Worm (Caenorhabditis elegans): ENCODE results near the gene F21H7.2.

F21H7.2 gene

DNA sequence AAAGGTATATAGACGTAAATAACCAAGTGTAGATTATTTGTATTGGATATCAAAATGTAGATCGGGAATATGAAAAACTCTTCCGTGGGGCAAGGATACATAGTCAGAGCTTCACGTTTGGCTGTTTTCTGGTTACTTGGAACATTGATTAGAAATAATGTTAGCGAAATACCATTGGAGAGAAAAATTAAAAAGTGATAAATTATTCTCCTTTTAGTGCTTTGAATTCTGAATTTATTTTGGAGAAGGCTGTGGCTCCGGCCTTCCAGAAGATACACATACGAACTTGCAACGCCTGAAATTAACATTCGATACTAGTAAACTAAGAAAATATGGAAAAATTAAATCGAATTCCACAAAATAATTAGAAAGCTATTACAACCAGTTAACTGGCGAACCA, 5.9 kb upstream of the F21H7.2 start, which contains the start of gene srh-98:
Gene srh-98 (minus strand): TSS at position 101 of the 400 bp plus-strand sequence.
- TF ChIP-seq W03F9.2 (tag; optimal IDR thresholded peaks at IDR 0.05) (no peak), him-1 (tag; optimal IDR thresholded peaks at IDR 0.05) (no peak), dao-5 (tag; optimal IDR thresholded peaks at IDR 0.05) (no peak)

DNA sequence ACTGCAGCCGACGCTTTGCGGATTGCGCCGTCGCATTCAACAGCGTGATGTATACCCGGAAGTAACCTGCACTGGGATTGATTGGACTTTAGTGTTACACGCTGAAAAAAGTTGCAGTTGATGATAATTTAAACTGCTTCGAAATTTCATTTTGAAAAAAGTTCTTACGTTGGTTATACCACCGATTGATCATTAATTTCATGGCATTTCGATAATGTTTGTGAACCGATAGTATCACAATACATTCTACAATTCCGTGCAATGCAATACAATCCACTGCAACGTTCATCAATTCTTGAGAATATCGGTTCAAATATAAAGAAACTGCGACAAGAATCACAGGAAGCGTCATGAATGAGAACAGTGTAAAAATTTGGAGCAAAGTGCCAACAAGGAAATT, 5.3 kb upstream of the F21H7.2 start, which contains the start of gene F21H7.3:
Gene F21H7.3 (minus strand): TSS at position 101 of the 400 bp plus-strand sequence.
- TF ChIP-seq dao-5 (tag; optimal IDR thresholded peaks at IDR 0.05) (no peak), him-1 (tag; optimal IDR thresholded peaks at IDR 0.05) (no peak), W03F9.2 (tag; optimal IDR thresholded peaks at IDR 0.05) (no peak)

DNA sequence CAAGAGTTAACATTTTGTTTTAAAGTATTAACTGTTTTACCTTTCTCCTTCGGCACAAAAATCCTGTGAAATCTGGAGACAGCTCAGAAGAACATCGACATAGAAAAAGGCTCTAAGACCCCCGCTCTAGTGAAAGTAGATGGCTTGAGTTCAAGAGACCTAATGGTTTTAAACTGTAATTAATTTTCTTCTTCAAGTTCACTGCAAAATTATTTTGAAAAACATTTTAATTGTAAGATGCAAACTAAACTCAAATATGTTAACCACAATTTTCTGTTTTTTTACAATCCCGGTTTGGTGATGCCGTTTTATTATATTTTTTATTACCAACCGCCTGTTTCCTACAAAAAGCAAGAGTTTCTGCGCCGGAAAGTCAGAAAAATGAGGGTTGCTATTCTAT, 3.8 kb upstream of the F21H7.2 start, which contains the start of gene clec-233:
Gene clec-233 (plus strand): TSS at position 301 of the 400 bp plus-strand sequence.
- no peak for TF ChIP-seq W03F9.2 (tag; optimal IDR thresholded peaks at IDR 0.05)
- TF ChIP-seq him-1 (tag; optimal IDR thresholded peaks at IDR 0.05), result no peak
- TF ChIP-seq dao-5 (tag; optimal IDR thresholded peaks at IDR 0.05), result no peak

DNA sequence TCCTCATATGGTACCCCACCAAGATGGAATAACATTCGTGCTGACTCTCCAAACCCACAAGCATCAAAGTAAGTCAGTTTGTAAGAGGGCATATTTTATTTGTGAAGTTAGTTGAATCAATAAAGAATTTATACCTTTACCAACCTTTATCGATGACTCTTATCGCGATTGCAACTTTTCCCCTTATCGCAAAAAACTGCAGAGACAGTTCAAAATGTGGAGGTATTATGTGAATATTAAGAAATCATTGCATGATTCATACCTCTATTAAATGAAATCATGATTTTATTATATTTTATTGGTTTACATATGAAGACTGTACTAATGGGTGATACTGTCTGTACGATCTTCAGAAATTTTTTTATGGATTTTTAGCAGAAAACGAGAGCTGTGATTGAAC, 2.4 kb upstream of the F21H7.2 start, which contains the start of gene gst-22:
Gene gst-22 (minus strand): TSS at position 103 of the 400 bp plus-strand sequence.
- no peak for TF ChIP-seq W03F9.2 (tag; optimal IDR thresholded peaks at IDR 0.05)
- TF ChIP-seq him-1 (tag; optimal IDR thresholded peaks at IDR 0.05), result no peak
- TF ChIP-seq dao-5 (tag; optimal IDR thresholded peaks at IDR 0.05), result no peak

DNA sequence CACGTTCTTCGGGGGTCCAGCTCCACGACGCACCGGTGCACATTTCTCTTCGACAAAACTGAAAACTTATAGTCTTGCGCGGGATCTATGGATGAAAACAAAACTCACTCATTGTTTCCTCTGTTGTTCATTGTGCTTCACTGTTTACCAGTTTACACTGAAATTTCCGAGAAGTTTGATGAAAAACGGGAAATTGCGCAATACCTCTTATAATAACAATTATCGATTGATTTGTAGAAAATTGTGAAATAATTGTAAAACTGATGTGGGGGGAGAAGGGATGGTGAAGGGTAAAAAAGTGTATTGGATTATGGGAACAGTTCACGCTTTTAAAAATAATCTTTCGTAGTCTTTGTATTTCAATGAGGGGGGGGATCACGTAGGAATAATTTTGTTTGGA, 357 bp downstream of the F21H7.2 start:
- TF ChIP-seq W03F9.2 (tag; optimal IDR thresholded peaks at IDR 0.05) (no peak), dao-5 (tag; optimal IDR thresholded peaks at IDR 0.05) (no peak), him-1 (tag; optimal IDR thresholded peaks at IDR 0.05) (no peak)

DNA sequence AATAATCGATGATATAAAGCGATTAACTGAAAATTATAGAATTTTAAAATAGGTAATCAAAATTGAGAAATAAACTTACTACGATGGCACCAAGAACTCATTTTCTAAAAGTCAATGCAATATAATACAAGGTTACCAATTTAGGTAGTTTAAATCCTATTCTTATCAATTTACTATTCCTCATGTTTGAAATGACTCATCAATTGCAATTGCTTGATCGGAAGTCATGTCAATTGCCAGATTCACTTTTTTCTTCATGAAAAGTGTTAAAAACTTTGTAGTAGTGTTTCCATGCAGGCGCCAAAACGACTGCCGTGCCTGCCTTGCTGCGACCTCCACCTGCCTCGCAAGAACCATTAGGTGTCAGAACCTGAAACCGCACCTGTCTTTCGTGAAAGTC, 3.2 kb downstream of the F21H7.2 start, which contains the start of gene F11A5.13:
Gene F11A5.13 (minus strand): TSS at position 101 of the 400 bp plus-strand sequence.
- TF ChIP-seq dao-5 (tag; optimal IDR thresholded peaks at IDR 0.05) (no peak), him-1 (tag; optimal IDR thresholded peaks at IDR 0.05) (no peak), W03F9.2 (tag; optimal IDR thresholded peaks at IDR 0.05) (no peak)

DNA sequence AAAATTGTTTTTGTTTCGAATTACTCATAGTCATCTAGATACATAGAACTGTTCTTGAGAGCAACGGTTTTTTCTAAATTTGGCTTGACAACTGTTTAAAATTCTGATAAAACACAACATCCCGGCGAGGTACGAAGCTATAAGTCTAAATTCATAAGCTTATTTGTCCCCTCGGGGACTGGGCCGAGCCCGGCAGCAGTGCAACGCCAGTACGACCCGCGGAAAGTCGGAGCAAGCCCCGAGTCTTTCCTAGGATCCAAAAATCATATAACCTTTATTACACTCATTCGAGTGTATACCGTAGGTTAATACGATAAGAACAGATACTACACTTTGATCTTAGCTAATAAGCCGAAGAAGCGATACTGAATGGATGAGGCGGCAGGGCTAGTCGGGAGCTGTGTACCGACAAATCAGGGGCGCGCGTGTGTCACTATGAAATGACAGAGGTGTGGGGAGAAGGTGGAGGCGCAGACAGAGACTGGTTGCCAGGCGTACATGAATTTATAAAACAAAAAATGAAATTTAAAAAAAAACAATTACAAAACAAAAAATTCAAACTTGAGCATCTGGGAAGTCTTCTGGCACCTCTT, 4.2 kb downstream of the F21H7.2 start:
- no peak for TF ChIP-seq W03F9.2 (tag; optimal IDR thresholded peaks at IDR 0.05)
- TF ChIP-seq him-1 (tag; optimal IDR thresholded peaks at IDR 0.05), result no peak
- no peak for TF ChIP-seq dao-5 (tag; optimal IDR thresholded peaks at IDR 0.05)

DNA sequence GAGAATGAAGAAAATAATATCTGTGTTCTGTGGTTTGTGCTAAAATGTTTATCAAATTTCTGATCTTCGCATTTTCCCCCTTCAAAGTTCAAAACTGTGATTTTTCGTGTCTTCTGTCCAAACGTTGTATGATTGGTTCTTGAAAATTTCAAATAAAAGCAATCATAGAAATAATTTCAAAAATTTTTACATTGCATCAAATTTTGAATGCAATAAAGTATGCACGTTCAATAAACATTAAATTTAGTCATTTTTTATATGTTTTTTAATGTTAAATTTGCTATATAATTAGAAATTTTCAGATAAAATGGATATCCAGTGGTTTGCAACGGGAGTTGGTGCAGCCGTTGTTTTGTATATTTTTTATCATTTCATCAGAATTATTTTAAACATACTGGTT, 5.8 kb downstream of the F21H7.2 start, which contains the start of gene stdh-2:
Gene stdh-2 (plus strand): TSS at position 301 of the 400 bp plus-strand sequence.
- no peak for TF ChIP-seq W03F9.2 (tag; optimal IDR thresholded peaks at IDR 0.05)
- TF ChIP-seq him-1 (tag; optimal IDR thresholded peaks at IDR 0.05), result no peak
- TF ChIP-seq dao-5 (tag; optimal IDR thresholded peaks at IDR 0.05), result no peak

DNA sequence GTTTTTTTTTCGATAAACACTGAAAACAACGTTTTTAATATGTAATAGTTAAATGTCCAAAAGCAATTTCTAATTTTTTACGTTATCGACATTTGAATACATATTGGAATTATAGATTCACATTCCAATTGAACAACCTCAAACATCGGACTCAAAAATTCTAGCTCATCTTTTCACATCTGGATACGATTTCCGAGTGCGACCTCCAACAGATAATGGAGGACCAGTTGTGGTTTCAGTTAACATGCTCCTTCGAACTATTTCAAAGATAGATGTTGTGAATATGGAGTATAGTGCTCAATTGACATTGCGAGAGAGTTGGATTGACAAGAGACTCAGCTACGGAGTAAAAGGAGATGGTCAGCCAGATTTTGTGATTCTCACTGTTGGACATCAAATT, 9.8 kb downstream of the F21H7.2 start:
- TF ChIP-seq dao-5 (tag; optimal IDR thresholded peaks at IDR 0.05) (no peak), W03F9.2 (tag; optimal IDR thresholded peaks at IDR 0.05) (no peak), him-1 (tag; optimal IDR thresholded peaks at IDR 0.05) (no peak)

DNA sequence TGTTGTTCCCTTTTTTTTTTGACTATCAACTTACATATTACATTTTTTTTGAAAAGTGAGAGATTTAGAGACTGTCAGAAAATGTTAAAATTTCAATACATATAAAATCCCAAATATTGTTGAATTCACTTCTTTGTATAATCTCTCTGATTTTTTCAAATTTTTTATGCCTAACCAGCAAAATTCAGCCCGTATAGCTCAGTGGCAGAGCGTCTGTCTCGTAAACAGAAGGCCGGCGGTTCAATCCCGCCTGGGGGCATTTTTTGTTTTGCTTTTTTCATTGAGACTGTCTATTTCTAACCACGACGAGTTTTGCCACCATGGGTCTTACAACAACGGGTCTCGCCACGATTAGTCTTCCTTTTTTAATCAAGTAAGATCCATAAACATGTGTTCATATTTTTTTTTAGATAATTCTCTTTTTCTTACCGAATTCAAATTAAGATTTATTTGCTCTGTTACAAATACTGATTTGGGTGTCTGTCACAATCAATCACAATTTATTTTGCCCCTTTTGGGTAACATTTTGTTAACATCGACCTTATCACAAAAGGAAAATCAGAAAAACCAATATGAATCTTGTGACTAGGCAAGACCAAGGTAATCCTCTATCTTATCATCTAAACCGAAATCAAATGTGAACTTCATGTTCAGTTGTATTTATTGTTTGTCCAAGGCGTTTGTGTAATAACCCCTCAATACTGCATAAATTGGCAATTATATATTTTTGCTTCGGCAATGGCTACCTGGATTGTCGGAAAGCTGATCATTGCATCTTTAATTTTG, 10.6 kb downstream of the F21H7.2 start, which contains the start of gene glc-1:
Gene glc-1 (plus strand): TSS at position 663 of the 786 bp plus-strand sequence.
- TF ChIP-seq W03F9.2 (tag; optimal IDR thresholded peaks at IDR 0.05), result no peak
- no peak for TF ChIP-seq dao-5 (tag; optimal IDR thresholded peaks at IDR 0.05)
- TF ChIP-seq him-1 (tag; optimal IDR thresholded peaks at IDR 0.05), result no peak

DNA sequence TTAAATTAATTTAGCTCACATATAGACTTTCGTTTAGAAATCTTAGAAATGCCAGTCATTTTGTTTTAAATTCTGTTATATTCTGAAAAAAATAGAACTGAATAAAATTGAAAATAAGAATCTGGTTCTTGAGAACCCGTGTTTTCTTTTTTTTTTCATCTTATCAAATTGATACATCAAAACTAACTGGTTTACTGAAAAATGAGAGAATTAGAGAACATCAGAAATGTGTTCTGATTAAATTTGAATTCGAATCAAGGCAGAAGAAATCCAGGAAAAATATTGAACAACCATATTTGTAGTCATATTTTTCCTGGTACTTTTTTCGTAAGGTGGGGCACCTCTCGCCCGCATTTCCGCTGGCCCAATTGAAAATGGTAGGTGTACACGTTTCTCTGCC, 11.3 kb downstream of the F21H7.2 start, which contains the start of gene F11A5.15:
Gene F11A5.15 (minus strand): TSS at position 101 of the 400 bp plus-strand sequence.
- no peak for TF ChIP-seq dao-5 (tag; optimal IDR thresholded peaks at IDR 0.05)
- TF ChIP-seq him-1 (tag; optimal IDR thresholded peaks at IDR 0.05), result no peak
- no peak for TF ChIP-seq W03F9.2 (tag; optimal IDR thresholded peaks at IDR 0.05)

DNA sequence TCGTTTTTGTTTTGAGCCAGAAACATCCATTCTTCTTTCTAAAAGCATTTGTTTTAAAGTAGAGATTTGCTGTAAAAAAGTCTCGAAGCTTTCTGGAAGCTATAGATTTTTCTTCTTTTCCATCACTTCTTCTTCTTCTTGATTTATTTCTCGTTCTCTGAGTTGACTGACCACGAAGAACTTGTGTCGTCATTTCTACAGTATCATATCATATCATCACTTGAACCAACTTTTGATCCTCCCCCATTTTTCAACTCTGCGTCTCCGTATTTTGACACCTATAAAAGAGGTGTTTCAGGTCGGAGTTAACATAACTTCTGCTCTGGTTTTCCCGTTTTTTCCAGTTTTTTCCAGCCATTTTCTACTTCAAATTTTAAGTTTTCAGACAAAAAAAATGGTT, 15.3 kb downstream of the F21H7.2 start, which contains the start of gene F11A5.9:
Gene F11A5.9 (plus strand): TSS at position 386 of the 400 bp plus-strand sequence.
- TF ChIP-seq W03F9.2 (tag; optimal IDR thresholded peaks at IDR 0.05) (no peak), him-1 (tag; optimal IDR thresholded peaks at IDR 0.05) (no peak), dao-5 (tag; optimal IDR thresholded peaks at IDR 0.05) (no peak)

DNA sequence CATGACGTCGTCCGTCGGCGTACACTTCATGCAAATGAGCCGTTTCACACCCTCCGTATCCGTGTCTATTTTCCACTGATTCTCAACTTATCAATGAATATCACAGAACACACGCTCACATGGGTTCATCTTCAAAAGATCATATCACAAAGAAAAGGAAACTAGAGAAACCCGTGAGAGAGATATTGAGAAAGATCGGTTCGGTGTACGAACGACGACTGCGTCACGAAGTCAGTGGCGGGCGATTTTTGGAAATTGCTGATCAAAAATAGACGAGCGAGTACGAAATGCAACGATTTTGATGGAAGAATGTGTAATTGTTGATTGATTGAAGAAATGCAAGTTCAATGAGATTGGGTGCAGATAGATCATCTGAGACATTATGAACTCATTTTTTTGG, 16.5 kb downstream of the F21H7.2 start:
- TF ChIP-seq W03F9.2 (tag; optimal IDR thresholded peaks at IDR 0.05) (no peak), dao-5 (tag; optimal IDR thresholded peaks at IDR 0.05) (no peak), him-1 (tag; optimal IDR thresholded peaks at IDR 0.05) (no peak)

DNA sequence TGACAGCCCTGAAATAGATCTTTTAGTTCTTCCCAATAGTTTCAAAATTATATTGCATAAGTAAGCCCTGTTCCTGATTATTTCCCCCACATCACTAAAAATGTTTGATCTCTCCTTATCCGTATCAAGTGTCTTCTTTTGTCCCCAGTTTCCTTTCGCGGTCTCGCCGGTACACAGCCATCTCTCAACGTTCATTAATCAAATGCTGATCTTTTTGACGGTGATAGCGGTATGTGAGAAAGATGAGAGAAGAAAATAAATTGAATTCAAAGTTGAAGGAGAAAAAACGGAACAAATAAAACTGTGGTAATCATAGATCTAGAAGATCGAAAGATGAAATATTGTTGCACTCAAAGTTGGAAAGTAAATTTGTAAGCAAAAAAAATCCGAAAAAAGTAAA, 18.1 kb downstream of the F21H7.2 start:
- TF ChIP-seq dao-5 (tag; optimal IDR thresholded peaks at IDR 0.05) (no peak), W03F9.2 (tag; optimal IDR thresholded peaks at IDR 0.05) (no peak), him-1 (tag; optimal IDR thresholded peaks at IDR 0.05) (no peak)
